Fruit fly (Drosophila melanogaster) whole organism, embryonic: ENCODE data around the gene Tlk.

Experiments used
- CG11723 ChIP-seq: fragments of 200-800 bp; sonication (Bioruptor generic); optimal IDR thresholded peaks from 2 replicates; lab custom pipeline; 2017; ENCODE audit warnings: missing biosample characterization, mild to moderate bottlenecking, missing genetic modification characterization
- CG12155 ChIP-seq: fragments of 200-800 bp; sonication (Bioruptor generic); optimal IDR thresholded peaks from 3 replicates; lab custom pipeline; 2016; ENCODE audit warnings: missing biosample characterization, missing genetic modification characterization
- CG1233 ChIP-seq: fragments of 200-800 bp; sonication (Bioruptor generic); optimal IDR thresholded peaks from 4 replicates; lab custom pipeline; 2018; ENCODE audit warnings: missing biosample characterization, mild to moderate bottlenecking, missing genetic modification characterization
- CG12391 ChIP-seq: fragments of 200-800 bp; sonication (Bioruptor generic); optimal IDR thresholded peaks from 3 replicates; lab custom pipeline; 2018; ENCODE audit warnings: missing biosample characterization, mild to moderate bottlenecking, missing genetic modification characterization, moderate library complexity
- CG14710 ChIP-seq: fragments of 200-800 bp; sonication (Bioruptor generic); optimal IDR thresholded peaks from 3 replicates; lab custom pipeline; 2019; ENCODE audit warnings: missing biosample characterization, mild to moderate bottlenecking, missing genetic modification characterization, moderate library complexity
- CG14965 ChIP-seq: fragments of 200-800 bp; sonication (Bioruptor generic); optimal IDR thresholded peaks from 2 replicates; lab custom pipeline; 2016; ENCODE audit warnings: missing biosample characterization, missing genetic modification characterization, borderline replicate concordance
- CG1602 ChIP-seq: fragments of 200-800 bp; sonication (Bioruptor generic); optimal IDR thresholded peaks from 3 replicates; lab custom pipeline; 2016; ENCODE audit warnings: missing biosample characterization, missing genetic modification characterization
- CG2202 ChIP-seq: fragments of 200-800 bp; sonication (Bioruptor generic); optimal IDR thresholded peaks from 2 replicates; lab custom pipeline; 2018; ENCODE audit warnings: missing biosample characterization, mild to moderate bottlenecking, missing genetic modification characterization
- CG2712 ChIP-seq: fragments of 200-800 bp; optimal IDR thresholded peaks from 3 replicates; lab custom pipeline; 2019; ENCODE audit warnings: missing biosample characterization, mild to moderate bottlenecking, missing genetic modification characterization, moderate library complexity
- CG30403 ChIP-seq: fragments of 200-800 bp; sonication (Bioruptor generic); optimal IDR thresholded peaks from 3 replicates; lab custom pipeline; 2016; ENCODE audit warnings: missing biosample characterization, missing genetic modification characterization
- CG31388 ChIP-seq: fragments of 200-800 bp; sonication (Bioruptor generic); optimal IDR thresholded peaks from 2 replicates; lab custom pipeline; 2016; ENCODE audit warnings: missing biosample characterization, missing genetic modification characterization
- CG5180 ChIP-seq: fragments of 200-800 bp; sonication (Bioruptor generic); optimal IDR thresholded peaks from 3 replicates; lab custom pipeline; 2017; ENCODE audit warnings: missing biosample characterization, missing genetic modification characterization, mild to moderate bottlenecking, moderate library complexity, missing genetic modification reagents
- CG6272 ChIP-seq: fragments of 200-800 bp; sonication (Bioruptor generic); IDR thresholded peaks from 2 replicates; pipeline ENCODE4 v1.3.6; 2022; ENCODE audit warnings: missing biosample characterization, missing genetic modification characterization
- CG7357 ChIP-seq: fragments of 200-800 bp; sonication (Bioruptor generic); IDR thresholded peaks from 3 replicates; pipeline ENCODE4 v1.3.6; 2022; ENCODE audit warnings: missing biosample characterization, missing genetic modification characterization
- CG8359 ChIP-seq: fragments of 200-800 bp; sonication (Bioruptor generic); optimal IDR thresholded peaks from 2 replicates; lab custom pipeline; 2017; ENCODE audit warnings: missing biosample characterization, mild to moderate bottlenecking, missing genetic modification characterization, borderline replicate concordance
- CG9437 ChIP-seq: fragments of 200-800 bp; sonication (Bioruptor generic); optimal IDR thresholded peaks from 2 replicates; lab custom pipeline; 2018; ENCODE audit warnings: missing biosample characterization, mild to moderate bottlenecking, missing genetic modification characterization
- Deaf1 ChIP-seq: fragments of 200-800 bp; optimal IDR thresholded peaks from 3 replicates; lab custom pipeline; 2019; ENCODE audit warnings: missing biosample characterization, mild to moderate bottlenecking, missing genetic modification characterization, moderate library complexity
- Dek ChIP-seq: fragments of 200-800 bp; sonication (Bioruptor generic); optimal IDR thresholded peaks from 3 replicates; lab custom pipeline; 2019; ENCODE audit warnings: missing biosample characterization, mild to moderate bottlenecking, missing genetic modification characterization, moderate library complexity
- Dfd ChIP-seq, 2 experiments: fragments of >200 bp; optimal IDR thresholded peaks; 2 replicates each; lab custom pipeline; 2017; ENCODE audit warnings: missing biosample characterization in 2 of 2, missing genetic modification characterization in 2 of 2
- Dll ChIP-seq: fragments of 200-800 bp; sonication (Bioruptor generic); IDR thresholded peaks from 4 replicates; pipeline ENCODE4 v1.3.6; 2022; ENCODE audit warnings: missing biosample characterization, missing genetic modification characterization; ENCODE audit not compliant: partially characterized antibody
- Ets65A ChIP-seq: fragments of 200-800 bp; sonication (Bioruptor generic); peaks from one replicate; lab custom pipeline; 2016; ENCODE audit warnings: missing biosample characterization, missing genetic modification characterization
- Fer2 ChIP-seq: fragments of 200-800 bp; sonication (Bioruptor generic); optimal IDR thresholded peaks from 2 replicates; lab custom pipeline; 2018; ENCODE audit warnings: missing biosample characterization, mild to moderate bottlenecking, missing genetic modification characterization, moderate library complexity
- Hey ChIP-seq: fragments of 200-800 bp; sonication (Bioruptor generic); optimal IDR thresholded peaks from 3 replicates; lab custom pipeline; 2018; ENCODE audit warnings: missing biosample characterization, mild to moderate bottlenecking, missing genetic modification characterization
- Kr ChIP-seq: fragments of 200-800 bp; sonication (Bioruptor generic); optimal IDR thresholded peaks from 2 replicates; lab custom pipeline; 2017; ENCODE audit warnings: missing biosample characterization, mild to moderate bottlenecking, missing genetic modification characterization
- MESR4 ChIP-seq: fragments of 200-800 bp; sonication (Bioruptor generic); optimal IDR thresholded peaks from 2 replicates; lab custom pipeline; 2018; ENCODE audit warnings: missing biosample characterization, mild to moderate bottlenecking, missing genetic modification characterization, moderate library complexity
- Mad ChIP-seq: fragments of 200-800 bp; sonication (Bioruptor generic); optimal IDR thresholded peaks from 2 replicates; lab custom pipeline; 2016; ENCODE audit warnings: missing biosample characterization, missing genetic modification characterization
- Med ChIP-seq: fragments of 200-800 bp; sonication (Bioruptor generic); peaks from one replicate; lab custom pipeline; 2016; ENCODE audit warnings: missing biosample characterization, missing genetic modification characterization, mild to moderate bottlenecking, inconsistent platforms, moderate library complexity
- Oaz ChIP-seq: fragments of 200-800 bp; sonication (Bioruptor generic); IDR thresholded peaks from 2 replicates; pipeline ENCODE4 v1.3.6; 2022; ENCODE audit warnings: missing biosample characterization, missing genetic modification characterization
- Rx ChIP-seq: fragments of 200-800 bp; sonication (Bioruptor generic); IDR thresholded peaks from 2 replicates; pipeline ENCODE4 v1.3.6; 2022; ENCODE audit warnings: missing biosample characterization, missing genetic modification characterization
- Side ChIP-seq: fragments of 200-800 bp; sonication (Bioruptor generic); optimal IDR thresholded peaks from 2 replicates; lab custom pipeline; 2016; ENCODE audit warnings: missing biosample characterization, missing genetic modification characterization
- Six4 ChIP-seq: fragments of 200-800 bp; sonication (Bioruptor generic); optimal IDR thresholded peaks from 2 replicates; lab custom pipeline; 2016; ENCODE audit warnings: missing biosample characterization, missing genetic modification characterization
- Xrp1 ChIP-seq: fragments of 200-800 bp; sonication (Bioruptor generic); IDR thresholded peaks from 2 replicates; pipeline ENCODE4 v1.3.6; 2022; ENCODE audit warnings: missing biosample characterization, missing genetic modification characterization
- ara ChIP-seq: fragments of 200-800 bp; sonication (Bioruptor generic); IDR thresholded peaks from 2 replicates; pipeline ENCODE4 v1.3.6; 2022; ENCODE audit warnings: missing biosample characterization, missing genetic modification characterization
- ase ChIP-seq: fragments of 200-800 bp; sonication (Bioruptor generic); IDR thresholded peaks from 3 replicates; pipeline ENCODE4 v1.3.6; 2022; ENCODE audit warnings: missing biosample characterization, missing genetic modification characterization
- cwo ChIP-seq: fragments of 200-800 bp; sonication (Bioruptor generic); optimal IDR thresholded peaks from 3 replicates; lab custom pipeline; 2017; ENCODE audit warnings: missing biosample characterization, missing genetic modification characterization, mild to moderate bottlenecking, moderate library complexity, missing genetic modification reagents
- ems ChIP-seq: fragments of 200-800 bp; sonication (Bioruptor generic); optimal IDR thresholded peaks from 3 replicates; lab custom pipeline; 2016; ENCODE audit warnings: missing biosample characterization, missing genetic modification characterization
- en ChIP-seq: fragments of 200-800 bp; sonication (Bioruptor generic); optimal IDR thresholded peaks from 2 replicates; lab custom pipeline; 2016; ENCODE audit warnings: missing biosample characterization, missing genetic modification characterization
- eyg ChIP-seq: fragments of 200-800 bp; sonication (Bioruptor generic); optimal IDR thresholded peaks from 3 replicates; lab custom pipeline; 2016; ENCODE audit warnings: missing biosample characterization, missing genetic modification characterization
- fru ChIP-seq: fragments of >200 bp; optimal IDR thresholded peaks from 2 replicates; lab custom pipeline; 2017
- fu2 ChIP-seq: fragments of 200-800 bp; sonication (Bioruptor generic); optimal IDR thresholded peaks from 2 replicates; lab custom pipeline; 2016; ENCODE audit warnings: missing biosample characterization, missing genetic modification characterization
- hth ChIP-seq: fragments of >200 bp; optimal IDR thresholded peaks from 2 replicates; lab custom pipeline; 2017; ENCODE audit warnings: inconsistent platforms
- onecut ChIP-seq: fragments of 200-800 bp; sonication (Bioruptor generic); IDR thresholded peaks from 2 replicates; pipeline ENCODE4 v1.3.6; 2022; ENCODE audit warnings: missing biosample characterization, missing genetic modification characterization
- otp ChIP-seq: fragments of 200-800 bp; sonication (Bioruptor generic); IDR thresholded peaks from 3 replicates; pipeline ENCODE4, ENCODE4 v1.3.6; 2022; ENCODE audit warnings: missing biosample characterization, missing genetic modification characterization
- p53 ChIP-seq: fragments of 200-800 bp; sonication (Bioruptor generic); optimal IDR thresholded peaks from 2 replicates; lab custom pipeline; 2016; ENCODE audit warnings: missing biosample characterization, missing genetic modification characterization
- pb ChIP-seq: fragments of 200-800 bp; sonication (Bioruptor generic); optimal IDR thresholded peaks from 3 replicates; lab custom pipeline; 2016; ENCODE audit warnings: missing biosample characterization, missing genetic modification characterization
- phol ChIP-seq: fragments of 200-800 bp; sonication (Bioruptor generic); optimal IDR thresholded peaks from 3 replicates; lab custom pipeline; 2018; ENCODE audit warnings: missing biosample characterization, mild to moderate bottlenecking, missing genetic modification characterization, moderate library complexity
- sc ChIP-seq, 3 experiments: fragments of >200 bp in 2 of 3; fragments of 200-800 bp in 1 of 3; sonication (Bioruptor generic) in 1 of 3; optimal IDR thresholded peaks; 2 replicates in 2 of 3; 3 replicates in 1 of 3; lab custom pipeline; 2017; ENCODE audit warnings: mild to moderate bottlenecking in 1 of 3, missing biosample characterization in 1 of 3, missing genetic modification characterization in 1 of 3, missing genetic modification reagents in 1 of 3
- shn ChIP-seq: fragments of 200-800 bp; sonication (Bioruptor generic); optimal IDR thresholded peaks from 3 replicates; lab custom pipeline; 2016; ENCODE audit warnings: missing biosample characterization, missing genetic modification characterization
- zen2 ChIP-seq: fragments of 200-800 bp; sonication (Bioruptor generic); IDR thresholded peaks from 3 replicates; pipeline ENCODE4 v1.3.6; 2022; ENCODE audit warnings: missing biosample characterization, missing genetic modification characterization; ENCODE audit not compliant: partially characterized antibody
- zfh1 ChIP-seq: fragments of 200-800 bp; sonication (Bioruptor generic); IDR thresholded peaks from 3 replicates; pipeline ENCODE4 v1.3.6; 2022; ENCODE audit warnings: missing biosample characterization, missing genetic modification characterization

The Tlk gene

dm6 chrX:3779686-3780407 is 60.0 kb downstream of the Tlk start (continued):
- peak; percentile 48 for TF ChIP-seq Side (GFP tag; lab: Kevin White, UChicago)
- no peak for TF ChIP-seq CG1233 (GFP tag; lab: Kevin White, UChicago)
- TF ChIP-seq Rx (GFP tag; lab: Robert Waterston, UW): no peak
- TF ChIP-seq Deaf1 (tag; lab: Kevin White, UChicago): peak; percentile 83
- TF ChIP-seq sc (optimal IDR thresholded peaks at IDR 0.05; lab: Kevin White, UChicago): no peak
- no peak for TF ChIP-seq sc (GFP tag; optimal IDR thresholded peaks at IDR 0.05; lab: Kevin White, UChicago)
- no peak for TF ChIP-seq CG8359 (GFP tag; lab: Kevin White, UChicago)
- no peak for TF ChIP-seq CG9437 (GFP tag; lab: Kevin White, UChicago)
- no peak for TF ChIP-seq Mad (GFP tag; lab: Kevin White, UChicago)
- TF ChIP-seq zfh1 (GFP tag; lab: Robert Waterston, UW): no peak
- TF ChIP-seq CG2712 (tag; lab: Kevin White, UChicago): no peak
- no peak for TF ChIP-seq Kr (GFP tag; lab: Kevin White, UChicago)
- TF ChIP-seq en (GFP tag; lab: Kevin White, UChicago): no peak
- TF ChIP-seq Xrp1: no peak
- 0 out of 2 replicates have a peak, but pooled peaks have one; percentile 21 for TF ChIP-seq onecut (GFP tag; lab: Robert Waterston, UW)
- no peak for TF ChIP-seq CG14710 (tag; lab: Kevin White, UChicago)
- no peak for TF ChIP-seq CG6272 (GFP tag; lab: Robert Waterston, UW)
- TF ChIP-seq fu2: no peak
- TF ChIP-seq CG5180 (GFP tag; lab: Kevin White, UChicago): peak; percentile 89
- TF ChIP-seq cwo (GFP tag; lab: Kevin White, UChicago): peak; percentile 46
- no peak for TF ChIP-seq ara (GFP tag; lab: Robert Waterston, UW)
- peak; percentile 29 for TF ChIP-seq p53 (GFP tag; lab: Kevin White, UChicago)
- peak; percentile 51; the same call in 2 of the 3 replicates for TF ChIP-seq zen2 (GFP tag; lab: Robert Waterston, UW)
- no peak for TF ChIP-seq CG7357 (GFP tag; lab: Robert Waterston, UW)
- no peak for TF ChIP-seq Six4 (GFP tag; lab: Kevin White, UChicago)
- peak; percentile 91 for TF ChIP-seq CG12155 (GFP tag; lab: Kevin White, UChicago)
- no peak for TF ChIP-seq Ets65A (GFP tag; lab: Kevin White, UChicago)
- no peak for TF ChIP-seq Fer2 (tag; lab: Kevin White, UChicago)
- peak; percentile 34; the same call in 1 of the 3 replicates for TF ChIP-seq ase (GFP tag; lab: Robert Waterston, UW)
- TF ChIP-seq pb: peak; percentile 26
- TF ChIP-seq eyg (GFP tag; lab: Kevin White, UChicago): no peak
- peak; percentile 27 for TF ChIP-seq Dek (tag; lab: Kevin White, UChicago)
- no peak for TF ChIP-seq CG31388 (GFP tag; lab: Kevin White, UChicago)
- TF ChIP-seq hth (lab: Kevin White, UChicago): no peak
- TF ChIP-seq phol (tag; lab: Kevin White, UChicago): peak; percentile 43
- no peak for TF ChIP-seq CG2202 (tag; lab: Kevin White, UChicago)
- TF ChIP-seq MESR4: no peak
- TF ChIP-seq CG30403 (GFP tag; lab: Kevin White, UChicago): no peak
- TF ChIP-seq shn (GFP tag; lab: Kevin White, UChicago): no peak
- peak; percentile 35; the same call in 1 of the 4 replicates for TF ChIP-seq Dll
- TF ChIP-seq ems: no peak
- no peak for TF ChIP-seq CG14965
- TF ChIP-seq Dfd (GFP tag; optimal IDR thresholded peaks at IDR 0.05; lab: Kevin White, UChicago): no peak
- peak; percentile 53; the same call in 1 of the 3 replicates for TF ChIP-seq otp (GFP tag; lab: Robert Waterston, UW)
- peak; percentile 83 for TF ChIP-seq Med (GFP tag; lab: Kevin White, UChicago)
- no peak for TF ChIP-seq CG12391 (tag; lab: Kevin White, UChicago)
- TF ChIP-seq CG1602: no peak
- TF ChIP-seq CG11723 (GFP tag; lab: Kevin White, UChicago): no peak
- TF ChIP-seq fru (lab: Kevin White, UChicago): peak; percentile 48
- TF ChIP-seq Oaz (GFP tag; lab: Robert Waterston, UW): no peak
- no peak for TF ChIP-seq Hey (tag; lab: Kevin White, UChicago)
